Fruit fly (Drosophila melanogaster) whole organism, wandering third instar larva: ENCODE measurements around the gene Lgr1.
A peak's percentile ranks its signal among the peaks of the same experiment; 100 is the strongest.

Experiments
- Abd-B ChIP-seq: fragments of >200 bp; optimal IDR thresholded peaks from 2 replicates; lab custom pipeline; 2017; ENCODE audit warnings: missing biosample characterization, missing genetic modification characterization
- CG32264 ChIP-seq: fragments of 200-800 bp; sonication (Bioruptor generic); optimal IDR thresholded peaks from 2 replicates; lab custom pipeline; 2016; ENCODE audit warnings: missing biosample characterization, missing genetic modification characterization
- CG9705 ChIP-seq: fragments of 200-800 bp; sonication (Bioruptor generic); optimal IDR thresholded peaks from 2 replicates; lab custom pipeline; 2018; ENCODE audit warnings: missing biosample characterization, mild to moderate bottlenecking, missing genetic modification characterization
- CrebA ChIP-seq: fragments of 200-800 bp; sonication (Bioruptor generic); optimal IDR thresholded peaks from 2 replicates; lab custom pipeline; 2016; ENCODE audit warnings: missing biosample characterization, mild to moderate bottlenecking, missing genetic modification characterization, borderline replicate concordance
- Dfd ChIP-seq: fragments of >200 bp; optimal IDR thresholded peaks from 2 replicates; lab custom pipeline; 2017; ENCODE audit warnings: missing biosample characterization, missing genetic modification characterization
- Dif ChIP-seq: fragments of 200-275, 200-300 bp; sonication (Bioruptor generic); optimal IDR thresholded peaks from 2 replicates; lab custom pipeline; 2018; ENCODE audit warnings: missing biosample characterization, missing genetic modification characterization; ENCODE audit not compliant: partially characterized antibody
- GATAd ChIP-seq: sonication (Bioruptor generic); optimal IDR thresholded peaks from 2 replicates; lab custom pipeline; 2016; ENCODE audit warnings: missing biosample characterization, missing genetic modification characterization
- HLH106 ChIP-seq: fragments of 200-800 bp; optimal IDR thresholded peaks from 3 replicates; lab custom pipeline; 2019; ENCODE audit warnings: missing biosample characterization, mild to moderate bottlenecking, missing genetic modification characterization, moderate library complexity
- Hnf4 ChIP-seq: fragments of 200-800 bp; sonication (Bioruptor generic); optimal IDR thresholded peaks from 2 replicates; lab custom pipeline; 2016; ENCODE audit warnings: missing biosample characterization, mild to moderate bottlenecking, missing genetic modification characterization
- Hr78 ChIP-seq: fragments of >200 bp; optimal IDR thresholded peaks from 2 replicates; lab custom pipeline; 2017; ENCODE audit warnings: missing biosample characterization, missing genetic modification characterization
- Hr83 ChIP-seq: fragments of 200-300 bp; sonication (Bioruptor generic); optimal IDR thresholded peaks from 2 replicates; lab custom pipeline; 2016; ENCODE audit warnings: missing biosample characterization, mild to moderate bottlenecking, missing genetic modification characterization, moderate library complexity; ENCODE audit not compliant: poor library complexity, severe bottlenecking
- Jra ChIP-seq: sonication (Bioruptor generic); optimal IDR thresholded peaks from 2 replicates; lab custom pipeline; 2016; ENCODE audit warnings: missing biosample characterization, missing genetic modification characterization
- Mio ChIP-seq: sonication (Bioruptor generic); optimal IDR thresholded peaks from 2 replicates; lab custom pipeline; 2016; ENCODE audit warnings: missing biosample characterization, missing genetic modification characterization
- Myc ChIP-seq: fragments of >200 bp; optimal IDR thresholded peaks from 2 replicates; lab custom pipeline; 2017
- N ChIP-seq: fragments of >200 bp; optimal IDR thresholded peaks from 2 replicates; lab custom pipeline; 2018; ENCODE audit warnings: missing biosample characterization, missing external identifiers, missing genetic modification characterization
- OdsH ChIP-seq: fragments of 200-800 bp; sonication (Bioruptor generic); optimal IDR thresholded peaks from 2 replicates; lab custom pipeline; 2016; ENCODE audit warnings: missing biosample characterization, mild to moderate bottlenecking, missing genetic modification characterization
- Rel ChIP-seq, 2 experiments: fragments of 200-800 bp; sonication (Bioruptor generic) in 1 of 2; optimal IDR thresholded peaks; 2 replicates in 1 of 2; 3 replicates in 1 of 2; lab custom pipeline; 2016 to 2019; ENCODE audit warnings: mild to moderate bottlenecking in 2 of 2, missing biosample characterization in 2 of 2, missing genetic modification characterization in 2 of 2, moderate library complexity in 1 of 2
- Sp1 ChIP-seq: fragments of 200-800 bp; sonication (Bioruptor generic); optimal IDR thresholded peaks from 3 replicates; lab custom pipeline; 2019; ENCODE audit warnings: missing biosample characterization, mild to moderate bottlenecking, missing genetic modification characterization, moderate library complexity
- Vsx2 ChIP-seq: fragments of 200-300, 225-300 bp; sonication (Bioruptor generic); optimal IDR thresholded peaks from 2 replicates; lab custom pipeline; 2018; ENCODE audit warnings: missing biosample characterization, missing genetic modification characterization; ENCODE audit not compliant: partially characterized antibody
- br ChIP-seq: fragments of 200-800 bp; sonication (Bioruptor generic); optimal IDR thresholded peaks from 2 replicates; lab custom pipeline; 2016; ENCODE audit warnings: missing biosample characterization, missing genetic modification characterization
- brk ChIP-seq: fragments of 200-800 bp; sonication (Bioruptor generic); optimal IDR thresholded peaks from 2 replicates; lab custom pipeline; 2016; ENCODE audit warnings: missing biosample characterization, mild to moderate bottlenecking, missing genetic modification characterization
- dl ChIP-seq, 2 experiments: fragments of 175-275, 200-275 bp in 1 of 2; fragments of 200-275 bp in 1 of 2; sonication (Bioruptor generic); optimal IDR thresholded peaks; lab custom pipeline; 2018; ENCODE audit warnings: mild to moderate bottlenecking in 2 of 2, missing biosample characterization in 2 of 2, missing genetic modification characterization in 2 of 2, moderate library complexity in 2 of 2; ENCODE audit not compliant: partially characterized antibody in 2 of 2, insufficient read depth in 1 of 2
- dmrt93B ChIP-seq: fragments of 200-800 bp; sonication (Bioruptor generic); optimal IDR thresholded peaks from 2 replicates; lab custom pipeline; 2018; ENCODE audit warnings: missing biosample characterization, mild to moderate bottlenecking, missing genetic modification characterization
- dsf ChIP-seq: sonication (Bioruptor generic); optimal IDR thresholded peaks from 2 replicates; lab custom pipeline; 2016; ENCODE audit warnings: missing biosample characterization, missing genetic modification characterization, borderline replicate concordance
- ey ChIP-seq: fragments of 200-800 bp; sonication (Bioruptor generic); optimal IDR thresholded peaks from 2 replicates; lab custom pipeline; 2016; ENCODE audit warnings: missing biosample characterization, missing genetic modification characterization
- foxo ChIP-seq, 2 experiments: fragments of 200-800 bp; sonication (Bioruptor generic); optimal IDR thresholded peaks; 2 replicates in 1 of 2; 3 replicates in 1 of 2; lab custom pipeline; 2016 to 2017; ENCODE audit warnings: missing biosample characterization in 2 of 2, missing genetic modification characterization in 2 of 2
- fru ChIP-seq: fragments of 200-800 bp; sonication (Bioruptor generic); optimal IDR thresholded peaks from 3 replicates; lab custom pipeline; 2016; ENCODE audit warnings: missing biosample characterization, mild to moderate bottlenecking, missing genetic modification characterization
- h ChIP-seq: fragments of 200-800 bp; sonication (Bioruptor generic); optimal IDR thresholded peaks from 3 replicates; lab custom pipeline; 2016; ENCODE audit warnings: missing biosample characterization, mild to moderate bottlenecking, missing genetic modification characterization
- jim ChIP-seq: fragments of 175-275, 200-325 bp; sonication (Bioruptor generic); optimal IDR thresholded peaks from 2 replicates; lab custom pipeline; 2016; ENCODE audit warnings: missing biosample characterization, mild to moderate bottlenecking, missing genetic modification characterization
- lola ChIP-seq: fragments of >200 bp; optimal IDR thresholded peaks from 2 replicates; lab custom pipeline; 2017; ENCODE audit warnings: missing biosample characterization, missing genetic modification characterization
- pan ChIP-seq: fragments of >200 bp; optimal IDR thresholded peaks from 2 replicates; lab custom pipeline; 2017
- psq ChIP-seq: fragments of 200-800 bp; sonication (Bioruptor generic); optimal IDR thresholded peaks from 3 replicates; lab custom pipeline; 2017; ENCODE audit warnings: missing biosample characterization, mild to moderate bottlenecking, missing genetic modification characterization, moderate library complexity
- rgr ChIP-seq: fragments of 200-800 bp; sonication (Bioruptor generic); optimal IDR thresholded peaks from 3 replicates; lab custom pipeline; 2016; ENCODE audit warnings: missing biosample characterization, mild to moderate bottlenecking, missing genetic modification characterization
- sage ChIP-seq: fragments of 200-800 bp; sonication (Bioruptor generic); optimal IDR thresholded peaks from 2 replicates; lab custom pipeline; 2016; ENCODE audit warnings: missing biosample characterization, mild to moderate bottlenecking, missing genetic modification characterization
- sv ChIP-seq: fragments of 200-800 bp; sonication (Bioruptor generic); optimal IDR thresholded peaks from 3 replicates; lab custom pipeline; 2016; ENCODE audit warnings: missing biosample characterization, missing genetic modification characterization
- tai ChIP-seq: sonication (Bioruptor generic); optimal IDR thresholded peaks from 2 replicates; lab custom pipeline; 2016; ENCODE audit warnings: missing biosample characterization, missing genetic modification characterization
- usp ChIP-seq: fragments of >200 bp; optimal IDR thresholded peaks from 2 replicates; lab custom pipeline; 2017; ENCODE audit warnings: missing biosample characterization, missing genetic modification characterization
- woc ChIP-seq: sonication (Bioruptor generic); optimal IDR thresholded peaks from 2 replicates; lab custom pipeline; 2016; ENCODE audit warnings: missing biosample characterization, mild to moderate bottlenecking, missing genetic modification characterization

Lgr1 gene

DNA sequence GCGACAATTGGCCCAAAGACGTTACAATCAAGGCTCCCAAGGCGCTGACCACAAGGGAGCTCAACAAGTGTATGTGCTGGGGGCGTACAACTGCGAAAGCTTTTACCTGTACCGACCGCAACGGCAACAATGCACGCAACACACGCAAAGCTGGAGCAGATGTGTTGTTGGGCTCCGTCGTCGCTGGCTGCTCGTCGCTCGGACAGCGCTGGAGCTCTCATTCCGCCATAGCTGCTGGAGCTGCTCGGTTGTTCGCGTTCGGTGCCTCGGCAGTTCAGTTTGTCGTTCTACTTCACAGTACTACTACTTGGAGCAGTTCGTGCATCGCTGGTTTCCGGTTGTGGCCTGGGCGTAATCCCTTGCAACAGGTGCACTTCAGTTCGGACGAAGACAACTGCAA lies at the start of gene Lgr1:
Gene Lgr1 (plus strand): TSS at position 220 of the 400 bp plus-strand sequence.
- TF ChIP-seq Hr78 (GFP tag; lab: Kevin White, UChicago) (no peak), dl (GFP tag; optimal IDR thresholded peaks at IDR 0.05; lab: Kevin White, UChicago; ENCODE audit: insufficient read depth in 1 of 2, partially characterized antibody in 2 of 2) (no peak), psq (GFP tag; lab: Kevin White, UChicago) (no peak), rgr (GFP tag; lab: Kevin White, UChicago) (no peak), Rel (GFP tag; optimal IDR thresholded peaks at IDR 0.05; lab: Kevin White, UChicago) (no peak), Rel (tag; optimal IDR thresholded peaks at IDR 0.05; lab: Kevin White, UChicago) (no peak), N (GFP tag; lab: Kevin White, UChicago) (no peak), tai (GFP tag; lab: Kevin White, UChicago) (no peak), brk (GFP tag; lab: Kevin White, UChicago) (no peak)

DNA sequence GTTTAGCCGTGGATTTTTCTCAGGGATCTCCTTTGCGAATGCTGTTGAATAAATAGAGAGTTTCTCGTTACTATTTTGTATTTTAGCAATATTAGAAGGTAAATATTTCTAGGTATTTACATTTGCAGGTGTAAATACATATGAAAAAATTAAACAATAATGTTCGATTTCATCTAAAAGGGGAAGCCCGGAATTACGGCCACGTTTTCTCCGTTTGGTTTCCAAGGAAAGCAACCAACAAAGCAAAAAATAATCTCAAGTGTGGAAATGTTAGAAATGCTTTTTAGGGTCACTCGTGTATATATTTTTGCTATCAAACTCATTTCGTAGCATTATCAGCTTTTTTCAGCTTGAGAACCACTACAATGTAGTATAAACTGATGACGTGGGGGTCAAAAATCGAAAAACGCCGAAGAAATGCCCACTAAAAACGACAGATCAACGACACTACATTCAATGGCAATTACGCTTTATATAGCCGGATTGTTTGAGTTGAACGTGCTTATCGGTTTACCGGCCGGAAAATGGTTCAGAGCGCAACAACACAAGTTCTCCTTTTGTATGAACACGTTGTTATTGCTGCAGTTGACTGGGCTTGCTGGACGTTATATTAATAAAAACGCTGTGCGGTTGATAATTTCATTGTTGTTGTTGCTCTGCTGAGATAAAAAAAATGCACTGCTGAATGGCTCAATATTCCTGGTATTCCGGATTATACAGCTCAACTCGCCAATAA lies 47.3 kb upstream of the Lgr1 start:
- TF ChIP-seq Hnf4 (GFP tag; lab: Kevin White, UChicago): no peak
- no peak for TF ChIP-seq Rel (GFP tag; optimal IDR thresholded peaks at IDR 0.05; lab: Kevin White, UChicago)
- peak; percentile 96 for TF ChIP-seq Rel (tag; optimal IDR thresholded peaks at IDR 0.05; lab: Kevin White, UChicago)

DNA sequence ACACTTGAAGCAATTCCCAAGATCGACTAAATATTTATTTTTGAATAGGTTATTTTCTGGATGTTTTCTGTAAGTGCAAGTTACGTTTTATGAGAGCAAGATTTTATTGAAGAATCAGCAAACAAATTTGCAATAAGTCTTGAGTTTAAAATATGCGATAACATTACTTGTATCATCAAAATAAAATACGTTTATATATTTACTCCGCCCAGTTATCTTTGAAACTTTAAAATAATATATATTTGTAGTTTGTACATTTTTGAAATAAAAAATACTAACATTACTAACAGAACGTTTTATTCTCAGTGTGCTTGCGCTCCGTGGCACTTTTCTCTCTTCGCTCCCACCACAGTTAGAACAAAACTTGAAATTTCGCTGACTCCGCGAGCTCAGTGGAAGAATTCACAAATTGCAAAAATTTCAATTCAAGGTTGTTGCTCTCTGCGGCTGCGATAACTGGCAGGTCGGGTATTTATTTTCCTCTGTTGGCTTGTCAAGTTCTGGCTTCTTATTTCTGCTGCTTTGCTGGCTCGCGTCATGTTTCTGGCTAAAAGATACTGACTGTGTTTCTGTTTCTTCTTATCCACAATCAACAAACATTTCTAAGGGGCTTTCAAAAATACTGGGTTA lies 46.1 kb upstream of the Lgr1 start:
- peak; percentile 76 for TF ChIP-seq CG9705 (GFP tag; lab: Kevin White, UChicago)
- TF ChIP-seq foxo (GFP tag; optimal IDR thresholded peaks at IDR 0.05; lab: Kevin White, UChicago): peak; percentile 33 to 93
- no peak for TF ChIP-seq jim (GFP tag; lab: Kevin White, UChicago)
- TF ChIP-seq OdsH (GFP tag; lab: Kevin White, UChicago): peak; percentile 89
- TF ChIP-seq sv (GFP tag; lab: Kevin White, UChicago): no peak
- TF ChIP-seq dsf (GFP tag; lab: Kevin White, UChicago): peak; percentile 67
- TF ChIP-seq CrebA (GFP tag; lab: Kevin White, UChicago): no peak
- peak; percentile 23 for TF ChIP-seq Jra (GFP tag; lab: Kevin White, UChicago)
- TF ChIP-seq lola (GFP tag; lab: Kevin White, UChicago): no peak
- no peak for TF ChIP-seq Dfd
- peak; percentile 8 for TF ChIP-seq Mio
- peak; percentile 86 for TF ChIP-seq rgr (GFP tag; lab: Kevin White, UChicago)
- TF ChIP-seq GATAd (GFP tag; lab: Kevin White, UChicago): no peak
- TF ChIP-seq h: peak; percentile 90
- TF ChIP-seq Myc (lab: Kevin White, UChicago): no peak
- TF ChIP-seq pan (lab: Kevin White, UChicago): no peak
- no peak for TF ChIP-seq Vsx2 (GFP tag; lab: Kevin White, UChicago)
- no peak for TF ChIP-seq Dif (GFP tag; lab: Kevin White, UChicago)
- TF ChIP-seq CG32264 (GFP tag; lab: Kevin White, UChicago): peak; percentile 48
- peak; percentile 95 for TF ChIP-seq Sp1 (GFP tag; lab: Kevin White, UChicago)
- TF ChIP-seq ey (GFP tag; lab: Kevin White, UChicago): peak; percentile 88
- peak; percentile 59 for TF ChIP-seq Rel (GFP tag; optimal IDR thresholded peaks at IDR 0.05; lab: Kevin White, UChicago)
- peak; percentile 66 for TF ChIP-seq Rel (tag; optimal IDR thresholded peaks at IDR 0.05; lab: Kevin White, UChicago)
- TF ChIP-seq HLH106: peak; percentile 92
- peak; percentile 82 for TF ChIP-seq dmrt93B (GFP tag; lab: Kevin White, UChicago)
- TF ChIP-seq Abd-B: no peak
- TF ChIP-seq woc: peak; percentile 84
- no peak for TF ChIP-seq N (GFP tag; lab: Kevin White, UChicago)
- peak; percentile 80 for TF ChIP-seq Hnf4 (GFP tag; lab: Kevin White, UChicago)
- peak; percentile 33 for TF ChIP-seq usp
- TF ChIP-seq brk (GFP tag; lab: Kevin White, UChicago): peak; percentile 89
- TF ChIP-seq fru (GFP tag; lab: Kevin White, UChicago): peak; percentile 88
- TF ChIP-seq sage (GFP tag; lab: Kevin White, UChicago): peak; percentile 85
- TF ChIP-seq tai (GFP tag; lab: Kevin White, UChicago): peak; percentile 33
- TF ChIP-seq Hr83 (GFP tag; lab: Kevin White, UChicago): no peak
- TF ChIP-seq psq (GFP tag; lab: Kevin White, UChicago): peak; percentile 87
- TF ChIP-seq Hr78 (GFP tag; lab: Kevin White, UChicago): no peak
- TF ChIP-seq br (GFP tag; lab: Kevin White, UChicago): peak; percentile 86
- no peak for TF ChIP-seq dl (GFP tag; optimal IDR thresholded peaks at IDR 0.05; lab: Kevin White, UChicago; ENCODE audit: insufficient read depth in 1 of 2, partially characterized antibody in 2 of 2)
